Worm (Caenorhabditis elegans) whole organism, young adult: ENCODE data around the gene F59F3.6.

ENCODE experiments used
- B0261.1 ChIP-seq: sonication (generic microtip); optimal IDR thresholded peaks from 2 replicates; lab custom pipeline; 2016; ENCODE audit warnings: mild to moderate bottlenecking, missing genetic modification characterization, moderate library complexity, missing compliant biosample characterization
- ama-1 ChIP-seq, 3 experiments: fragments of 150-350 bp in 1 of 3; sonication (generic microtip) in 2 of 3; optimal IDR thresholded peaks; 2 replicates each; lab custom pipeline; 2014 to 2018; ENCODE audit warnings: missing biosample characterization in 2 of 3, missing genetic modification characterization in 2 of 3, missing genetic modification reagents in 2 of 3
- dpl-1 ChIP-seq: fragments of 150-350 bp; optimal IDR thresholded peaks from 2 replicates; lab custom pipeline; 2014; ENCODE audit warnings: missing biosample characterization, missing genetic modification reagents, missing genetic modification characterization
- him-1 ChIP-seq: sonication (generic microtip); optimal IDR thresholded peaks from 2 replicates; lab custom pipeline; 2016; ENCODE audit warnings: missing genotype, missing genetic modification reagents, missing genetic modification characterization, missing compliant biosample characterization
- hlh-26 ChIP-seq: fragments of 200-800 bp; sonication (Bioruptor generic); conservative IDR thresholded peaks from 2 replicates; pipeline ENCODE4 v1.3.6; 2022; ENCODE audit warnings: missing genetic modification reagents, missing genetic modification characterization, missing compliant biosample characterization
- lin-26 ChIP-seq: fragments of 200-800 bp; sonication (Bioruptor generic); IDR thresholded peaks from 2 replicates; pipeline ENCODE4 v1.3.6; 2022; ENCODE audit warnings: missing genetic modification reagents, missing genetic modification characterization, missing compliant biosample characterization
- lin-40 ChIP-seq: sonication (generic microtip); optimal IDR thresholded peaks from 2 replicates; lab custom pipeline; 2016; ENCODE audit warnings: missing genetic modification characterization, mild to moderate bottlenecking, missing compliant biosample characterization, missing genotype, missing genetic modification reagents
- lin-54 ChIP-seq: fragments of 200-800 bp; sonication (Bioruptor generic); optimal IDR thresholded peaks from 2 replicates; lab custom pipeline; 2018; ENCODE audit warnings: mild to moderate bottlenecking, missing genetic modification characterization, missing compliant biosample characterization
- madf-10 ChIP-seq: sonication (generic microtip); optimal IDR thresholded peaks from 2 replicates; lab custom pipeline; 2016; ENCODE audit warnings: mild to moderate bottlenecking, missing genetic modification characterization, missing compliant biosample characterization
- mes-4 ChIP-seq: sonication (generic microtip); optimal IDR thresholded peaks from 2 replicates; lab custom pipeline; 2016; ENCODE audit warnings: missing genotype, missing genetic modification characterization, missing compliant biosample characterization
- nfya-1 ChIP-seq: sonication (generic microtip); optimal IDR thresholded peaks from 2 replicates; lab custom pipeline; 2017; ENCODE audit warnings: antibody characterized with exemption, missing compliant biosample characterization, missing genetic modification characterization, borderline replicate concordance; ENCODE audit not compliant: insufficient read depth
- pha-4 ChIP-seq: fragments of 150-350 bp; sonication (generic microtip); optimal IDR thresholded peaks from 2 replicates; lab custom pipeline; 2014; ENCODE audit warnings: missing biosample characterization, missing genetic modification reagents, missing genetic modification characterization
- unc-62 ChIP-seq: fragments of 150-350 bp; optimal IDR thresholded peaks from 2 replicates; lab custom pipeline; 2014; ENCODE audit warnings: missing biosample characterization, missing genetic modification reagents, missing genetic modification characterization

DNA sequence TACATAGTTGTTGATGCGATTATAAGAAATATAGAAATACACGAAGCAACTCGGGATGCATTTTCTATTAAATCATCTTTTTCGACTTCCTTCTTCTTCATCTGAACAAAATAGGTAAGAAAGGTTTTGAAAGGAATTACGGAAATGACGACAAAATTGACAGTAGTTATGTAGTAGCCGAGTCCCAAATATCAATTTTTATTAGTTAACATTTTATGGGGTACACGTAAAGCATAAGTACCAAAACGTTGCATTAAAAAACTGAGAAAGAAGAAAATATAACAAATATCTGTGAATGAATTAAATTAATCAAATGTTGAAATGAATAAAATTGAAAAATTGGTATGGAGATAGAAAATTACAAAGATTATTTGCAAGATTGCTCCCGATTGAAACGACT lies 2.7 kb upstream of the F59F3.6 start, which contains the start of gene col-177:
- TF ChIP-seq B0261.1 (tag; lab: Kevin White, UChicago): no peak
- no peak for TF ChIP-seq pha-4
- no peak for TF ChIP-seq hlh-26
- no peak for TF ChIP-seq him-1 (tag; lab: Kevin White, UChicago)
- no peak for TF ChIP-seq mes-4 (tag; lab: Kevin White, UChicago)
- TF ChIP-seq madf-10 (tag; lab: Kevin White, UChicago): no peak
- TF ChIP-seq lin-40 (tag; lab: Kevin White, UChicago): no peak
- TF ChIP-seq lin-54: no peak
- no peak for TF ChIP-seq unc-62
- TF ChIP-seq dpl-1 (GFP tag; lab: Kevin White, UChicago): no peak
- TF ChIP-seq nfya-1: no peak
- TF ChIP-seq ama-1 (optimal IDR thresholded peaks at IDR 0.05; lab: Kevin White, UChicago): no peak
- no peak for TF ChIP-seq ama-1 (GFP tag; optimal IDR thresholded peaks at IDR 0.05; lab: Kevin White, UChicago)
- no peak for TF ChIP-seq lin-26
